Worm (Caenorhabditis elegans) whole organism, dauer: ENCODE data around the gene F53C3.1.

Experiments
- unc-62 ChIP-seq: sonication (generic microtip); optimal IDR thresholded peaks from 2 replicates; lab custom pipeline; 2017; ENCODE audit warnings: missing biosample characterization, missing genetic modification reagents, missing genetic modification characterization

Gene F53C3.1

DNA sequence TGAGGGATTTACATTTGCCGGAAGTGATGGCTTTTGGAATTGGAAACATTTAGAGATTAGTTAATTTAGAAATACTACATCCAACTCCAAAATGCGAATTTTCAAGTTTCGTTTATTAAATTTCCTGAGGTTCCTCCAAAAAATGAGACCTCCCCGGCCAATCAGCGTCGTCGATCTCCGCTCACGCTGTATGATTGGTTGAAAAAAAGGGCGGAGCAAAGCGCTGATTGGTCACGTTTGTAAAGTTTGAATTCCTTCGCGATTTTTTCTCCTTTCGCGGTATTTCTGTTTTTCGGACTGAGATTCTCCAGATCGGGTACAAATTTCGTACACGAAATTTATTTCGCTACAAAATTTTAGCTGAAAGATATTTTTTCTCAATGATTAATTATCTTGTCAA, 35.6 kb downstream of the F53C3.1 start:
- no peak for TF ChIP-seq unc-62 (GFP tag; lab: Kevin White, UChicago)

DNA sequence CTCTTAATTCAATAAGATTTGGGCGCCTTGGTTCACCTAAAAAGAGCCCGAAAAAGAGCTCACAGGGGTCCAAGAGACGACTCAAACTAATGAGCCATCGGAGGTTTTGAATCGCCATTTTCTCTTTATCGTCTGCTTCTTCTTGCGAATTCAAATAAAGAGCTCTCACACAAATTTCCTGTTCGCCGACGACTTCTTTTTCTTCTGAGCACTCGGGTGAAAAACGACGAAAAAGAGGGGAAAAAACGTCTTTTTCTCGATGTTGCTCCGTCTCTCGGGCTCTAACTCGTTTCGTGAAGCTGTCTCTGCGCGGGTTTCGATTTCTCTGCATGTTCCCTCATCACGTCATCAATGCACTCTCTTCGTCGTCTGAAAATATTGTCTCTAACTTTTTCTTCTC, 36.7 kb downstream of the F53C3.1 start:
- no peak for TF ChIP-seq unc-62 (GFP tag; lab: Kevin White, UChicago)

DNA sequence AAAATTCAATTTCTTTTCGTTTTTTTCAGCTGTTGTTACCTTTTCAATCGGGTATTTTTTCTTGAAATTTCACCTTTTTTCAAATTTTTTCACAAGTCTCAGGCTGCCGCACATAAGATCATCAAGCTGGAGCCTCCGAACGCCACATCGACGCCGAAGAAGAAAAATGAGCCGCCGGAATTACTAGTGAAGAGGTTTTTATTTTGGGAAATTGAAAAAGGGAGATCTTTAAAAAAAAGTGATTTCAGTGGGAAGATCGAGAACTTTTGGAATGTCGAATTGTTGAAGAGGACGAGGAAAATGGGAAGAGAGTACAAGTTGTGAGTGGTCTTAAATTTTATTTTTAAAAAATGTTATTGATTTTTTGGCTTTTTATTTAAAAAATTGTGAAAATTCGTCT, 38.3 kb downstream of the F53C3.1 start, which contains the start of gene sea-2:
TSS of gene sea-2 (plus strand) at position 301 of the 400 bp plus-strand sequence.
- TF ChIP-seq unc-62 (GFP tag; lab: Kevin White, UChicago): no peak

DNA sequence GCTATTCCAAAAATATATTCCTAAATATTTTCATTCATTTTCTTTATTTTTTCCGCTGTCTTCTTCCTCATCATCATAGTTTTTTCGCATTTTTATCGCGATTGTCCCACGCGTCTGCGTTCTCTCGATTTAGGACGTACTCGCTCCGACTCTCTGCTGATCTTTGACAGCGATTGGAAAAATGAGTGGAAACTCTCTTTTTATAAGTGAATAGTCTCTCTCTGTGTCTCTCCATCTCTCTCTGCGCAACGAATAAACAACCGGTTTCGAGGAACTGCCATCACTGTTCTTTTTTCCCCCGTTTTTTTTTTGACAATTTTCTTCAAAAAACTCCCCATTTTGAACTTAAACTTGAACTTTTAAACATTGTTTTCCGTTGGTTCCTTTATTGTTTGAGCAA, 39.5 kb downstream of the F53C3.1 start:
- no peak for TF ChIP-seq unc-62 (GFP tag; lab: Kevin White, UChicago)

ce11 chrII:3952368-3952767, 40.6 kb downstream of the F53C3.1 start:
- TF ChIP-seq unc-62 (GFP tag; lab: Kevin White, UChicago): no peak

DNA sequence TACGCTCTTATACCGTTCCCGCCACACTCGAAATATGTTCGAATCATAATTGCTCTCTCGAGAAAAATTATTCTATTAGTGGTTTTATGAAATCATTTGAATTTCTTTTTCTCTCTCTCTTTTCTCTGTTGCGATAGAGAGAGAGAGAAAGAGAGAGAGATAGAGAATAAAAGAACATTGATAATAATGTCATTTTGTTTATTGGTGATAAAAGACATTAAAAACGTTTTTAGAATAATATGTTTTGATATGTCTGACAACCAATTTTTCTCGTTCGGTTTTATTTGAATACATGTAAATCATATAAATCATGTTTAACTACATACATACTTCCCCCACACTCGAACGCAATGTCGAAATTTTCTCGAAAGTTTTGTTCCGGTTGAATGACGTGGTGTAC, 41.2 kb downstream of the F53C3.1 start:
- no peak for TF ChIP-seq unc-62 (GFP tag; lab: Kevin White, UChicago)

- TF ChIP-seq unc-62 (GFP tag; lab: Kevin White, UChicago): no peak
Measured at ce11 chrII:3954018-3954417, 42.2 kb downstream of the F53C3.1 start.

ce11 chrII:3954838-3955237, 43.0 kb downstream of the F53C3.1 start:
- no peak for TF ChIP-seq unc-62 (GFP tag; lab: Kevin White, UChicago)

ce11 chrII:3955938-3956337, 44.1 kb downstream of the F53C3.1 start:
- no peak for TF ChIP-seq unc-62 (GFP tag; lab: Kevin White, UChicago)

- no peak for TF ChIP-seq unc-62 (GFP tag; lab: Kevin White, UChicago)
Measured at ce11 chrII:3956744-3957143, 44.9 kb downstream of the F53C3.1 start.

ce11 chrII:3957455-3958212, 45.8 kb downstream of the F53C3.1 start:
- no peak for TF ChIP-seq unc-62 (GFP tag; lab: Kevin White, UChicago)

DNA sequence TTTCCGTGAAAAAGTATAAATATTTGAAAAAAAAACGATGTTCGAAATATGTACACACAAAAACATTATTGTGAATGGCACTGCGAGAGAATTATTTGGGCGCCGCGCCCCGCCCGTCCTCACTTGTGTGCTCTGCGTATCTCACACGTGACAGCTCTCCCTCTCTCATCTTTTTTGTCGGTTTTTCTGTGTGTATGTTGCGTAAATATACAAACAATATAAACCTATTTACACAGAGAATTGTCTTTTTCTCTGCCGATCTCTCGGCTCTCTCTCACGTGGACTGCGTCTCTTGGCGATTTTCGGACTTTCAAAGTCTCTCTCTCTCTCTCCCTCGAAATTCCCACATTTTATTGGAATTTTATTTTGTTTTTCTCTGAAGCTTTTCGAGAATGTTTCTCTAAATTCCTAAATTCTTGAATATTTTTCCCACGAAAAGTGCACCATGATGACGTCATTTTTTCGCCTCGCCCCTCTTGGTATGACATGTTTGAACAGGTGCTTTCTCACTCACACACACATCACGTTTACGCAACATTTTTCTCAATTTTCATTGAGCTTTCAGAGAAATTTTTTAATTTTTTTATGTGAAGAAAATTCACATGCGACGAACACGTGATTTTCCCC, 47.0 kb downstream of the F53C3.1 start:
- TF ChIP-seq unc-62 (GFP tag; lab: Kevin White, UChicago): no peak

ce11 chrII:3959432-3960102, 47.8 kb downstream of the F53C3.1 start:
- no peak for TF ChIP-seq unc-62 (GFP tag; lab: Kevin White, UChicago)

DNA sequence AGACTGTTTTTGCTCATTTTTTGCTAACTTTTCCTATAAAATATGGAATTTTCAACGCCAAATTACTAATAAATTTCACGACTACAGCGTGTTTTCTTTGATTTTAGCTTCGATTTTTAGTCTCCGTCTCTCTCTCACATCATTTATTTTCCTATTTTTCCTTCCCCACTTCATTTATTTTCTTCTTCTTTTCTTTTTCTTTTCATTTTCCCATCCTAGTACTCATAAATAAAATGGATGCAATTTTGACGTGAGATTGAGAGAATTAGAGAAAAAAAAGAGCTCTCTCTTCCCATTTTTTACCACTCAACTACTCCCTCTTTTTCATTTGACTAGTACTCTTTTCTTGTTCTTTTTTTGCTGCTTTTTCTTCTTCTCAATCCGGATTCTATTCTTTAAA, 48.5 kb downstream of the F53C3.1 start:
- no peak for TF ChIP-seq unc-62 (GFP tag; lab: Kevin White, UChicago)

- TF ChIP-seq unc-62 (GFP tag; lab: Kevin White, UChicago): no peak
Measured at ce11 chrII:3961256-3961655, 49.4 kb downstream of the F53C3.1 start.
